Fruit fly (Drosophila melanogaster) whole organism, embryonic: ENCODE results near the gene Caf1-55.
A peak's percentile ranks its signal among the peaks of the same experiment; 100 is the strongest.

Experiments used
- CG10274 ChIP-seq: fragments of 200-800 bp; sonication (Bioruptor generic); optimal IDR thresholded peaks from 3 replicates; lab custom pipeline; 2017; ENCODE audit warnings: missing biosample characterization, mild to moderate bottlenecking, missing genetic modification characterization
- CG11398 ChIP-seq: fragments of 200-800 bp; sonication (Bioruptor generic); optimal IDR thresholded peaks from 2 replicates; lab custom pipeline; 2016; ENCODE audit warnings: missing biosample characterization, missing genetic modification characterization
- CG12236 ChIP-seq: fragments of 200-800 bp; sonication (Bioruptor generic); optimal IDR thresholded peaks from 2 replicates; lab custom pipeline; 2016; ENCODE audit warnings: missing biosample characterization, missing genetic modification characterization
- CG13624 ChIP-seq: fragments of 200-800 bp; sonication (Bioruptor generic); optimal IDR thresholded peaks from 2 replicates; lab custom pipeline; 2016; ENCODE audit warnings: missing biosample characterization, missing genetic modification characterization
- CG14441 ChIP-seq: fragments of 200-800 bp; sonication (Bioruptor generic); IDR thresholded peaks from 2 replicates; pipeline ENCODE4 v1.3.6; 2022; ENCODE audit warnings: missing biosample characterization, missing genetic modification characterization
- CG14860 ChIP-seq: fragments of 200-800 bp; sonication (Bioruptor generic); IDR thresholded peaks from 3 replicates; pipeline ENCODE4 v1.3.6; 2022; ENCODE audit warnings: missing biosample characterization, missing genetic modification characterization; ENCODE audit not compliant: partially characterized antibody
- CG1647 ChIP-seq: fragments of 200-800 bp; sonication (Bioruptor generic); optimal IDR thresholded peaks from 3 replicates; lab custom pipeline; 2016; ENCODE audit warnings: missing biosample characterization, missing genetic modification characterization
- CG16813 ChIP-seq: fragments of 200-800 bp; sonication (Bioruptor generic); IDR thresholded peaks from 3 replicates; pipeline ENCODE4 v1.3.6; 2022; ENCODE audit warnings: missing biosample characterization, missing genetic modification characterization; ENCODE audit not compliant: partially characterized antibody
- CG17612 ChIP-seq: fragments of 200-800 bp; sonication (Bioruptor generic); IDR thresholded peaks from 2 replicates; pipeline ENCODE4 v1.3.6; 2022; ENCODE audit warnings: missing biosample characterization, missing genetic modification characterization
- CG18764 ChIP-seq: fragments of 200-800 bp; sonication (Bioruptor generic); optimal IDR thresholded peaks from 3 replicates; lab custom pipeline; 2016; ENCODE audit warnings: missing biosample characterization, missing genetic modification characterization
- CG2120 ChIP-seq: fragments of 200-800 bp; sonication (Bioruptor generic); optimal IDR thresholded peaks from 3 replicates; lab custom pipeline; 2016; ENCODE audit warnings: missing biosample characterization, missing genetic modification characterization
- CG2712 ChIP-seq: fragments of 200-800 bp; optimal IDR thresholded peaks from 3 replicates; lab custom pipeline; 2019; ENCODE audit warnings: missing biosample characterization, mild to moderate bottlenecking, missing genetic modification characterization, moderate library complexity
- CG3163 ChIP-seq: fragments of 200-800 bp; sonication (Bioruptor generic); optimal IDR thresholded peaks from 3 replicates; lab custom pipeline; 2016; ENCODE audit warnings: missing biosample characterization, missing genetic modification characterization
- CG32767 ChIP-seq: fragments of 200-800 bp; sonication (Bioruptor generic); IDR thresholded peaks from 2 replicates; pipeline ENCODE4 v1.3.6; 2022; ENCODE audit warnings: missing biosample characterization, missing genetic modification characterization
- CG3995 ChIP-seq: fragments of 200-800 bp; sonication (Bioruptor generic); optimal IDR thresholded peaks from 3 replicates; lab custom pipeline; 2016; ENCODE audit warnings: missing biosample characterization, missing genetic modification characterization
- CG43689 ChIP-seq: fragments of 200-800 bp; sonication (Bioruptor generic); IDR thresholded peaks from 2 replicates; pipeline ENCODE4 v1.3.6; 2022; ENCODE audit warnings: missing biosample characterization, missing genetic modification characterization
- CG6765 ChIP-seq: fragments of 200-800 bp; sonication (Bioruptor generic); optimal IDR thresholded peaks from 3 replicates; lab custom pipeline; 2017; ENCODE audit warnings: missing biosample characterization, mild to moderate bottlenecking, missing genetic modification characterization
- CG7372 ChIP-seq: fragments of 200-800 bp; sonication (Bioruptor generic); IDR thresholded peaks from 2 replicates; pipeline ENCODE4 v1.3.6; 2022; ENCODE audit warnings: missing biosample characterization, missing genetic modification characterization
- CG9876 ChIP-seq: fragments of 200-800 bp; sonication (Bioruptor generic); optimal IDR thresholded peaks from 2 replicates; lab custom pipeline; 2016; ENCODE audit warnings: missing biosample characterization, missing genetic modification characterization
- Dad ChIP-seq: fragments of 200-800 bp; sonication (Bioruptor generic); optimal IDR thresholded peaks from 3 replicates; lab custom pipeline; 2016; ENCODE audit warnings: missing biosample characterization, missing genetic modification characterization
- Dip2 ChIP-seq: fragments of 200-800 bp; sonication (Bioruptor generic); IDR thresholded peaks from 2 replicates; pipeline ENCODE4 v1.3.6; 2022; ENCODE audit warnings: missing biosample characterization, missing genetic modification characterization
- Fer2 ChIP-seq: fragments of 200-800 bp; sonication (Bioruptor generic); optimal IDR thresholded peaks from 2 replicates; lab custom pipeline; 2018; ENCODE audit warnings: missing biosample characterization, mild to moderate bottlenecking, missing genetic modification characterization, moderate library complexity
- Fer3 ChIP-seq: fragments of 200-800 bp; sonication (Bioruptor generic); optimal IDR thresholded peaks from 2 replicates; lab custom pipeline; 2018; ENCODE audit warnings: missing biosample characterization, mild to moderate bottlenecking, missing genetic modification characterization, moderate library complexity
- HLHmδ ChIP-seq: fragments of 200-800 bp; sonication (Bioruptor generic); optimal IDR thresholded peaks from 2 replicates; lab custom pipeline; 2018; ENCODE audit warnings: missing biosample characterization, mild to moderate bottlenecking, missing genetic modification characterization, moderate library complexity
- Hsf ChIP-seq: fragments of 200-800 bp; sonication (Bioruptor generic); optimal IDR thresholded peaks from 3 replicates; lab custom pipeline; 2016; ENCODE audit warnings: missing biosample characterization, missing genetic modification characterization
- Mad ChIP-seq: fragments of 200-800 bp; sonication (Bioruptor generic); optimal IDR thresholded peaks from 2 replicates; lab custom pipeline; 2016; ENCODE audit warnings: missing biosample characterization, missing genetic modification characterization
- Six4 ChIP-seq: fragments of 200-800 bp; sonication (Bioruptor generic); optimal IDR thresholded peaks from 2 replicates; lab custom pipeline; 2016; ENCODE audit warnings: missing biosample characterization, missing genetic modification characterization
- br ChIP-seq: fragments of >200 bp; optimal IDR thresholded peaks from 2 replicates; lab custom pipeline; 2017
- cg ChIP-seq: fragments of 200-800 bp; sonication (Bioruptor generic); optimal IDR thresholded peaks from 3 replicates; lab custom pipeline; 2019; ENCODE audit warnings: missing biosample characterization, mild to moderate bottlenecking, missing genetic modification characterization, moderate library complexity
- chn ChIP-seq: fragments of 200-800 bp; sonication (Bioruptor generic); optimal IDR thresholded peaks from 2 replicates; lab custom pipeline; 2016; ENCODE audit warnings: missing biosample characterization, missing genetic modification characterization
- corto ChIP-seq: fragments of 200-800 bp; sonication (Bioruptor generic); optimal IDR thresholded peaks from 2 replicates; lab custom pipeline; 2016; ENCODE audit warnings: missing biosample characterization, mild to moderate bottlenecking, missing genetic modification characterization, moderate library complexity
- dmrt99B ChIP-seq: fragments of 200-800 bp; sonication (Bioruptor generic); optimal IDR thresholded peaks from 2 replicates; lab custom pipeline; 2018; ENCODE audit warnings: missing biosample characterization, mild to moderate bottlenecking, missing genetic modification characterization, moderate library complexity
- eve ChIP-seq, 2 experiments: fragments of >200 bp; optimal IDR thresholded peaks; 2 replicates each; lab custom pipeline; 2017; ENCODE audit warnings: missing biosample characterization in 2 of 2, missing genetic modification characterization in 2 of 2
- exex ChIP-seq: fragments of 200-800 bp; sonication (Bioruptor generic); optimal IDR thresholded peaks from 4 replicates; lab custom pipeline; 2018; ENCODE audit warnings: missing biosample characterization, mild to moderate bottlenecking, missing genetic modification characterization, moderate library complexity
- gro ChIP-seq: fragments of 200-800 bp; sonication (Bioruptor generic); optimal IDR thresholded peaks from 2 replicates; lab custom pipeline; 2016; ENCODE audit warnings: missing biosample characterization, missing genetic modification characterization
- gt ChIP-seq: fragments of 200-800 bp; sonication (Bioruptor generic); IDR thresholded peaks from 2 replicates; pipeline ENCODE4 v1.3.6; 2022; ENCODE audit warnings: missing biosample characterization, missing genetic modification characterization
- hbn ChIP-seq: fragments of 200-800 bp; sonication (Bioruptor generic); IDR thresholded peaks from 2 replicates; pipeline ENCODE4 v1.3.6; 2022; ENCODE audit warnings: missing biosample characterization, missing genetic modification characterization; ENCODE audit not compliant: partially characterized antibody
- her ChIP-seq: fragments of 200-800 bp; sonication (Bioruptor generic); optimal IDR thresholded peaks from 2 replicates; lab custom pipeline; 2016; ENCODE audit warnings: missing biosample characterization, missing genetic modification characterization
- lola ChIP-seq, 3 experiments: fragments of >200 bp in 2 of 3; fragments of 200-800 bp in 1 of 3; sonication (Bioruptor generic) in 1 of 3; optimal IDR thresholded peaks; 2 replicates each; lab custom pipeline; 2017 to 2019; ENCODE audit warnings: missing biosample characterization in 3 of 3, missing genetic modification characterization in 3 of 3, mild to moderate bottlenecking in 1 of 3, moderate library complexity in 1 of 3
- nerfin-1 ChIP-seq: fragments of 200-800 bp; sonication (Bioruptor generic); optimal IDR thresholded peaks from 3 replicates; lab custom pipeline; 2019; ENCODE audit warnings: missing biosample characterization, mild to moderate bottlenecking, missing genetic modification characterization, moderate library complexity
- nom ChIP-seq: fragments of 200-800 bp; sonication (Bioruptor generic); optimal IDR thresholded peaks from 2 replicates; lab custom pipeline; 2017; ENCODE audit warnings: missing biosample characterization, missing genetic modification characterization, mild to moderate bottlenecking, moderate library complexity, missing genetic modification reagents
- pzg ChIP-seq: fragments of 200-800 bp; sonication (Bioruptor generic); optimal IDR thresholded peaks from 3 replicates; lab custom pipeline; 2018; ENCODE audit warnings: missing biosample characterization, mild to moderate bottlenecking, missing genetic modification characterization, moderate library complexity
- schlank ChIP-seq: fragments of 200-800 bp; sonication (Bioruptor generic); optimal IDR thresholded peaks from 2 replicates; lab custom pipeline; 2018; ENCODE audit warnings: missing biosample characterization, mild to moderate bottlenecking, missing genetic modification characterization
- sens-2 ChIP-seq: fragments of 200-800 bp; sonication (Bioruptor generic); IDR thresholded peaks from 2 replicates; pipeline ENCODE4 v1.3.6; 2022; ENCODE audit warnings: missing biosample characterization, missing genetic modification characterization
- sna ChIP-seq: fragments of 200-800 bp; sonication (Bioruptor generic); IDR thresholded peaks from 2 replicates; pipeline ENCODE4 v1.3.6; 2022; ENCODE audit warnings: missing biosample characterization, missing genetic modification characterization; ENCODE audit not compliant: partially characterized antibody
- tll ChIP-seq, 2 experiments: fragments of 200-800 bp in 1 of 2; fragments of >200 bp in 1 of 2; sonication (Bioruptor generic) in 1 of 2; optimal IDR thresholded peaks; 2 replicates each; lab custom pipeline; 2017 to 2019; ENCODE audit warnings: missing biosample characterization in 2 of 2, missing genetic modification characterization in 2 of 2, mild to moderate bottlenecking in 1 of 2, moderate library complexity in 1 of 2
- wek ChIP-seq: fragments of 200-800 bp; sonication (Bioruptor generic); optimal IDR thresholded peaks from 3 replicates; lab custom pipeline; 2018; ENCODE audit warnings: missing biosample characterization, mild to moderate bottlenecking, missing genetic modification characterization, moderate library complexity
- z ChIP-seq: fragments of 200-800 bp; sonication (Bioruptor generic); IDR thresholded peaks from 3 replicates; pipeline ENCODE4 v1.3.6; 2022; ENCODE audit warnings: missing biosample characterization, missing genetic modification characterization
- zfh2 ChIP-seq: fragments of 200-800 bp; sonication (Bioruptor generic); optimal IDR thresholded peaks from 2 replicates; lab custom pipeline; 2016; ENCODE audit warnings: missing biosample characterization, missing genetic modification characterization

Caf1-55 gene

DNA sequence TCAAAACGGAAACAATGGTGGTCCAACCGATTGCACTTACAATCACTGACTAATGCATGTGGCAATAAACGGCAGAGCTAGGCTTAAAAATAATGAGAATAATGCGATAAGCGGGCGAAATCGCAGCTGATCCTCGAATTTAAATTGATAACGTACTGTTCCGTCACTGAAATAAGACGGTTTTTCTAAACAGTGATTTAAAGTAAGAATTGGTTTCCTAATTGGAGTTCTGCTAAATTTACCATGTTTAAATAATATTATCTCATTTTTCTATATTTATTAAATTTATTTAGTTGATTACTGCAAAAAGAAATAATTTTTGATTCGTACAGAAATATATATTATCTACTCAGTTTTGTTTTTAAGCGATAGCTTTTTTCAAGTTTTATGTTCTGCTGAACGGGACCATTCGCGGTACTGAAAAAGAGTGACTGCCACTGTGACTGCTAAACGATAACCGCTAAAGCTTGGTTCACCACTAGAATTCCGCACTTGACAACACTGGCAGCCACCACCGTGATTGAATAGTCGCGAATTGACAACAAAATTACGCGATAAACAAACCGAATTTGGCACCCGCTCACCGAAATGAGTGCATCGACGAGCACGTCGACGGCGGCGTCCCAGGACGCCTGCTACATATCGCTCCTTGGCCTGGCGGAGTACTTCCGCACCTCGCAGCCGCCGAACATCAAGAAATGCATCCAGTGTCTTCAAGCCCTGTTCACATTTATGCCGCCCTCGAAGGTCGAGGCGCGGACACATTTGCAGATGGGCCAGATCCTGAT is 16.5 kb upstream of the Caf1-55 start, which contains the start of the genes Spn88Eb and Mau2 (continued):
- TF ChIP-seq schlank (tag; lab: Kevin White, UChicago) (peak; percentile 7), CG17612 (peak; percentile 53; the same call in 1 of the 2 replicates), Fer3 (tag; lab: Kevin White, UChicago) (peak; percentile 53), CG11398 (GFP tag; lab: Kevin White, UChicago) (no peak), CG16813 (GFP tag; lab: Robert Waterston, UW) (peak; percentile 69), CG2712 (tag; lab: Kevin White, UChicago) (peak; percentile 90), tll (GFP tag; optimal IDR thresholded peaks at IDR 0.05; lab: Kevin White, UChicago) (no peak), zfh2 (peak; percentile 77), sna (GFP tag; lab: Robert Waterston, UW) (peak; percentile 56; the same call in 1 of the 2 replicates), cg (GFP tag; lab: Kevin White, UChicago) (no peak), CG14860 (peak; percentile 46; the same call in 2 of the 3 replicates), nerfin-1 (tag; lab: Kevin White, UChicago) (no peak), CG43689 (GFP tag; lab: Robert Waterston, UW) (no peak), CG13624 (GFP tag; lab: Kevin White, UChicago) (peak; percentile 30), Dip2 (GFP tag; lab: Robert Waterston, UW) (no peak), CG9876 (GFP tag; lab: Kevin White, UChicago) (peak; percentile 58), Six4 (GFP tag; lab: Kevin White, UChicago) (peak; percentile 38), dmrt99B (no peak), CG32767 (GFP tag; lab: Robert Waterston, UW) (0 out of 2 replicates have a peak, but pooled peaks have one; percentile 52), CG18764 (GFP tag; lab: Kevin White, UChicago) (peak; percentile 48), CG10274 (no peak), CG3163 (peak; percentile 43), CG12236 (GFP tag; lab: Kevin White, UChicago) (no peak), sens-2 (peak; percentile 40; the same call in 1 of the 2 replicates), Hsf (GFP tag; lab: Kevin White, UChicago) (peak; percentile 49), z (no peak), HLHmδ (GFP tag; lab: Kevin White, UChicago) (no peak), eve (GFP tag; optimal IDR thresholded peaks at IDR 0.05; lab: Kevin White, UChicago) (no peak), gt (GFP tag; lab: Robert Waterston, UW) (no peak), nom (GFP tag; lab: Kevin White, UChicago) (no peak), chn (GFP tag; lab: Kevin White, UChicago) (peak; percentile 75), Mad (GFP tag; lab: Kevin White, UChicago) (peak; percentile 48), wek (GFP tag; lab: Kevin White, UChicago) (no peak), lola (GFP tag; optimal IDR thresholded peaks at IDR 0.05; lab: Kevin White, UChicago) (peak in 1 of 3 experiments; percentile 32), br (lab: Kevin White, UChicago) (no peak)

DNA sequence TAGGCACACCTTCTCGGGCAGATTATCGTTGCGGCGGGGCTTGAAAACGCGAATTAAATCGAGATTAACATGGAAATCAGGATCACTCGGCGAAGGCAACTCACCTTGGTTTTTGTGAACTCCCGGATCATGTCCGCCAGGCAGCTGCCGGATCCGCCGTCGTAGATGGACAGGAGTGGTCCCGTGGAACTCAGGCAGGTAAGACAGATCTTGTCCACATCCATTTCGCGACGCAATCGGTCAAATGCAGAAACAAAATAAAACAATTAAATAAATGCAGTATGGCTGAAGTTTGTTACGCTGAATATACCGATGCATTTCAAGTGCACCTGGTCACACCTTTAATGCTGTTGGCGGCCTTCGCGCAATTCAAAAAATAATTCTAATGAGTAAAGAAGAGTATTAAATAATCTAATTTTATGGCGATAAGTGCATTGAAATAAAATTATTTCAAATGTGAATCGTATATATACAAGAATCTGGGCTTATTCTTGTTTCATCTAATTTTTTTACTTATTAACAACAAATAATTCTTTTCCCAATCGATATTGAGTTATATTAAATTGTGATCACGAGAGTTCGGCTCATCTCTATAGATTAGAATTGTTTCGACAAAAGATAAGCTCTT is 11.9 kb upstream of the Caf1-55 start, which contains the start of the genes CG6654 and CG4210:
CG6654 (minus strand) TSS at position 297 of the 628 bp plus-strand sequence.
CG4210 (plus strand) TSS at position 613 of the 628 bp plus-strand sequence.
- TF ChIP-seq CG6765 (no peak), cg (GFP tag; lab: Kevin White, UChicago) (no peak), Fer2 (no peak), CG1647 (GFP tag; lab: Kevin White, UChicago) (no peak), pzg (peak; percentile 67), CG7372 (no peak), CG2120 (GFP tag; lab: Kevin White, UChicago) (peak; percentile 53), exex (tag; lab: Kevin White, UChicago) (peak; percentile 38), CG3995 (GFP tag; lab: Kevin White, UChicago) (peak; percentile 69), her (no peak), hbn (peak; percentile 39), gro (GFP tag; lab: Kevin White, UChicago) (peak; percentile 33), CG14441 (GFP tag; lab: Robert Waterston, UW) (no peak), corto (no peak), Dad (no peak)
